Fruit fly (Drosophila melanogaster) whole organism, embryonic: ENCODE measurements around the gene CG42820.

Experiments used
- CG11085 ChIP-seq: fragments of 200-800 bp; sonication (Bioruptor generic); IDR thresholded peaks from 2 replicates; pipeline ENCODE4 v1.3.6; 2022; ENCODE audit warnings: missing biosample characterization, missing genetic modification characterization
- CG11398 ChIP-seq: fragments of 200-800 bp; sonication (Bioruptor generic); optimal IDR thresholded peaks from 2 replicates; lab custom pipeline; 2016; ENCODE audit warnings: missing biosample characterization, missing genetic modification characterization
- CG11695 ChIP-seq: fragments of 200-800 bp; sonication (Bioruptor generic); IDR thresholded peaks from 3 replicates; pipeline ENCODE4 v1.3.6; 2022; ENCODE audit warnings: missing biosample characterization, missing genetic modification characterization
- CG1233 ChIP-seq: fragments of 200-800 bp; sonication (Bioruptor generic); optimal IDR thresholded peaks from 4 replicates; lab custom pipeline; 2018; ENCODE audit warnings: missing biosample characterization, mild to moderate bottlenecking, missing genetic modification characterization
- CG14014 ChIP-seq: fragments of 200-800 bp; sonication (Bioruptor generic); IDR thresholded peaks from 2 replicates; pipeline ENCODE4 v1.3.6; 2022; ENCODE audit warnings: missing biosample characterization, missing genetic modification characterization
- CG1529 ChIP-seq: fragments of 200-800 bp; sonication (Bioruptor generic); optimal IDR thresholded peaks from 3 replicates; lab custom pipeline; 2018; ENCODE audit warnings: missing biosample characterization, missing genetic modification characterization
- CG17328 ChIP-seq: fragments of 200-800 bp; sonication (Bioruptor generic); IDR thresholded peaks from 2 replicates; pipeline ENCODE4 v1.3.6; 2022; ENCODE audit warnings: missing biosample characterization, missing genetic modification characterization
- CG17359 ChIP-seq: fragments of 200-800 bp; sonication (Bioruptor generic); optimal IDR thresholded peaks from 3 replicates; lab custom pipeline; 2018; ENCODE audit warnings: missing biosample characterization, mild to moderate bottlenecking, missing genetic modification characterization, moderate library complexity
- CG17385 ChIP-seq: fragments of 200-800 bp; sonication (Bioruptor generic); optimal IDR thresholded peaks from 3 replicates; lab custom pipeline; 2018; ENCODE audit warnings: missing biosample characterization, mild to moderate bottlenecking, missing genetic modification characterization
- CG17802 ChIP-seq: fragments of 200-800 bp; sonication (Bioruptor generic); optimal IDR thresholded peaks from 2 replicates; lab custom pipeline; 2018; ENCODE audit warnings: missing biosample characterization, mild to moderate bottlenecking, missing genetic modification characterization, moderate library complexity
- CG18011 ChIP-seq: fragments of 200-800 bp; sonication (Bioruptor generic); optimal IDR thresholded peaks from 2 replicates; lab custom pipeline; 2017; ENCODE audit warnings: missing biosample characterization, missing genetic modification characterization, mild to moderate bottlenecking, moderate library complexity, missing genotype
- CG18619 ChIP-seq: fragments of 200-800 bp; sonication (Bioruptor generic); optimal IDR thresholded peaks from 3 replicates; lab custom pipeline; 2017; ENCODE audit warnings: missing biosample characterization, mild to moderate bottlenecking, missing genetic modification characterization
- CG2712 ChIP-seq: fragments of 200-800 bp; optimal IDR thresholded peaks from 3 replicates; lab custom pipeline; 2019; ENCODE audit warnings: missing biosample characterization, mild to moderate bottlenecking, missing genetic modification characterization, moderate library complexity
- CG4360 ChIP-seq: fragments of 200-800 bp; sonication (Bioruptor generic); IDR thresholded peaks from 2 replicates; pipeline ENCODE4 v1.3.6; 2022; ENCODE audit warnings: missing biosample characterization, missing genetic modification characterization
- CG4820 ChIP-seq: fragments of 200-800 bp; sonication (Bioruptor generic); optimal IDR thresholded peaks from 3 replicates; lab custom pipeline; 2016; ENCODE audit warnings: missing biosample characterization, missing genetic modification characterization
- CG6272 ChIP-seq: fragments of 200-800 bp; sonication (Bioruptor generic); IDR thresholded peaks from 2 replicates; pipeline ENCODE4 v1.3.6; 2022; ENCODE audit warnings: missing biosample characterization, missing genetic modification characterization
- CG7372 ChIP-seq: fragments of 200-800 bp; sonication (Bioruptor generic); IDR thresholded peaks from 2 replicates; pipeline ENCODE4 v1.3.6; 2022; ENCODE audit warnings: missing biosample characterization, missing genetic modification characterization
- CG7745 ChIP-seq: fragments of 200-800 bp; sonication (Bioruptor generic); optimal IDR thresholded peaks from 2 replicates; lab custom pipeline; 2018; ENCODE audit warnings: missing biosample characterization, mild to moderate bottlenecking, missing genetic modification characterization, moderate library complexity
- CG8281 ChIP-seq: fragments of 200-800 bp; sonication (Bioruptor generic); optimal IDR thresholded peaks from 2 replicates; lab custom pipeline; 2018; ENCODE audit warnings: missing biosample characterization, mild to moderate bottlenecking, missing genetic modification characterization, moderate library complexity
- CG8290 ChIP-seq, 3 experiments: fragments of 200-800 bp; sonication (Bioruptor generic); optimal IDR thresholded peaks; 2 replicates each; lab custom pipeline; 2016 to 2019; ENCODE audit warnings: missing biosample characterization in 3 of 3, missing genetic modification characterization in 3 of 3, mild to moderate bottlenecking in 2 of 3, moderate library complexity in 1 of 3
- CG8944 ChIP-seq: fragments of 200-800 bp; sonication (Bioruptor generic); optimal IDR thresholded peaks from 3 replicates; lab custom pipeline; 2016; ENCODE audit warnings: missing biosample characterization, missing genetic modification characterization
- CG9215 ChIP-seq: fragments of 200-800 bp; sonication (Bioruptor generic); IDR thresholded peaks from 2 replicates; pipeline ENCODE4 v1.3.6; 2022; ENCODE audit warnings: missing biosample characterization, missing genetic modification characterization
- Doc3 ChIP-seq: fragments of 200-800 bp; sonication (Bioruptor generic); IDR thresholded peaks from 3 replicates; pipeline ENCODE4 v1.3.6; 2022; ENCODE audit warnings: missing biosample characterization, missing genetic modification characterization; ENCODE audit not compliant: partially characterized antibody
- Ets97D ChIP-seq: fragments of 200-800 bp; sonication (Bioruptor generic); optimal IDR thresholded peaks from 3 replicates; lab custom pipeline; 2016; ENCODE audit warnings: missing biosample characterization, missing genetic modification characterization
- HLH54F ChIP-seq: fragments of 200-800 bp; sonication (Bioruptor generic); optimal IDR thresholded peaks from 3 replicates; lab custom pipeline; 2016; ENCODE audit warnings: missing biosample characterization, missing genetic modification characterization
- Myb ChIP-seq: fragments of 200-800 bp; sonication (Bioruptor generic); optimal IDR thresholded peaks from 2 replicates; lab custom pipeline; 2016; ENCODE audit warnings: missing biosample characterization, missing genetic modification characterization
- NC2α ChIP-seq: fragments of 200-800 bp; sonication (Bioruptor generic); optimal IDR thresholded peaks from 2 replicates; lab custom pipeline; 2016; ENCODE audit warnings: missing biosample characterization, missing genetic modification characterization
- Rfx ChIP-seq: fragments of 200-800 bp; sonication (Bioruptor generic); IDR thresholded peaks from 2 replicates; pipeline ENCODE4 v1.3.6; 2022; ENCODE audit warnings: missing biosample characterization, missing genetic modification characterization
- Sox102F ChIP-seq: fragments of 200-800 bp; sonication (Bioruptor generic); optimal IDR thresholded peaks from 2 replicates; lab custom pipeline; 2018; ENCODE audit warnings: missing biosample characterization, mild to moderate bottlenecking, missing genetic modification characterization, moderate library complexity
- Xbp1 ChIP-seq: fragments of 200-800 bp; sonication (Bioruptor generic); optimal IDR thresholded peaks from 3 replicates; lab custom pipeline; 2016; ENCODE audit warnings: missing biosample characterization, mild to moderate bottlenecking, missing genetic modification characterization
- al ChIP-seq: fragments of 200-800 bp; sonication (Bioruptor generic); IDR thresholded peaks from 2 replicates; pipeline ENCODE4 v1.3.6; 2022; ENCODE audit warnings: missing biosample characterization, missing genetic modification characterization
- amos ChIP-seq: fragments of 200-800 bp; sonication (Bioruptor generic); IDR thresholded peaks from 2 replicates; pipeline ENCODE4 v1.3.6; 2022; ENCODE audit warnings: missing biosample characterization, missing genetic modification characterization; ENCODE audit not compliant: partially characterized antibody
- ato ChIP-seq: fragments of 200-800 bp; sonication (Bioruptor generic); IDR thresholded peaks from 2 replicates; pipeline ENCODE4 v1.3.6; 2022; ENCODE audit warnings: missing biosample characterization, missing genetic modification characterization; ENCODE audit not compliant: partially characterized antibody
- danr ChIP-seq: fragments of 200-800 bp; sonication (Bioruptor generic); IDR thresholded peaks from 2 replicates; pipeline ENCODE4 v1.3.6; 2022; ENCODE audit warnings: missing biosample characterization, missing genetic modification characterization
- ems ChIP-seq: fragments of 200-800 bp; sonication (Bioruptor generic); optimal IDR thresholded peaks from 3 replicates; lab custom pipeline; 2016; ENCODE audit warnings: missing biosample characterization, missing genetic modification characterization
- fd102C ChIP-seq: fragments of 200-800 bp; sonication (Bioruptor generic); optimal IDR thresholded peaks from 2 replicates; lab custom pipeline; 2018; ENCODE audit warnings: missing biosample characterization, mild to moderate bottlenecking, missing genetic modification characterization, moderate library complexity
- gcm ChIP-seq: fragments of 200-800 bp; sonication (Bioruptor generic); optimal IDR thresholded peaks from 2 replicates; lab custom pipeline; 2019; ENCODE audit warnings: missing biosample characterization, mild to moderate bottlenecking, missing genetic modification characterization, moderate library complexity
- hth ChIP-seq: fragments of >200 bp; optimal IDR thresholded peaks from 2 replicates; lab custom pipeline; 2017; ENCODE audit warnings: inconsistent platforms
- kni ChIP-seq: fragments of 200-800 bp; sonication (Bioruptor generic); optimal IDR thresholded peaks from 3 replicates; lab custom pipeline; 2017; ENCODE audit warnings: mild to moderate bottlenecking, missing biosample characterization, missing genetic modification reagents, missing genetic modification characterization
- lilli ChIP-seq: fragments of 200-800 bp; sonication (Bioruptor generic); optimal IDR thresholded peaks from 3 replicates; lab custom pipeline; 2016; ENCODE audit warnings: missing biosample characterization, missing genetic modification characterization
- lmd ChIP-seq: fragments of 200-800 bp; sonication (Bioruptor generic); IDR thresholded peaks from 2 replicates; pipeline ENCODE4 v1.3.6; 2022; ENCODE audit warnings: missing biosample characterization, missing genetic modification characterization
- nau ChIP-seq: fragments of 200-800 bp; sonication (Bioruptor generic); optimal IDR thresholded peaks from 3 replicates; lab custom pipeline; 2017; ENCODE audit warnings: missing biosample characterization, mild to moderate bottlenecking, missing genetic modification characterization, missing genetic modification reagents
- oc ChIP-seq: fragments of 200-800 bp; sonication (Bioruptor generic); optimal IDR thresholded peaks from 2 replicates; lab custom pipeline; 2018; ENCODE audit warnings: missing biosample characterization, mild to moderate bottlenecking, missing genetic modification characterization, moderate library complexity
- otp ChIP-seq: fragments of 200-800 bp; sonication (Bioruptor generic); IDR thresholded peaks from 3 replicates; pipeline ENCODE4, ENCODE4 v1.3.6; 2022; ENCODE audit warnings: missing biosample characterization, missing genetic modification characterization
- scrt ChIP-seq: fragments of 200-800 bp; sonication (Bioruptor generic); optimal IDR thresholded peaks from 2 replicates; lab custom pipeline; 2018; ENCODE audit warnings: missing biosample characterization, mild to moderate bottlenecking, missing genetic modification characterization, moderate library complexity
- so ChIP-seq: fragments of 200-800 bp; sonication (Bioruptor generic); IDR thresholded peaks from 3 replicates; pipeline ENCODE4 v1.3.6; 2022; ENCODE audit warnings: missing biosample characterization, missing genetic modification characterization
- sr ChIP-seq: fragments of 200-800 bp; sonication (Bioruptor generic); IDR thresholded peaks from 3 replicates; pipeline ENCODE4 v1.3.6; 2022; ENCODE audit warnings: missing biosample characterization, missing genetic modification characterization
- stc ChIP-seq: fragments of 200-800 bp; sonication (Bioruptor generic); IDR thresholded peaks from 2 replicates; pipeline ENCODE4 v1.3.6; 2022; ENCODE audit warnings: missing biosample characterization, missing genetic modification characterization
- zen2 ChIP-seq: fragments of 200-800 bp; sonication (Bioruptor generic); IDR thresholded peaks from 3 replicates; pipeline ENCODE4 v1.3.6; 2022; ENCODE audit warnings: missing biosample characterization, missing genetic modification characterization; ENCODE audit not compliant: partially characterized antibody
- zfh1 ChIP-seq: fragments of 200-800 bp; sonication (Bioruptor generic); IDR thresholded peaks from 3 replicates; pipeline ENCODE4 v1.3.6; 2022; ENCODE audit warnings: missing biosample characterization, missing genetic modification characterization

CG42820 gene

dm6 chr2L:8381508-8382036, 10.6 kb downstream of the CG42820 start, which contains the start of gene AlaRS (continued):
- TF ChIP-seq CG17328 (GFP tag; lab: Robert Waterston, UW) (peak; percentile 23; the same call in 1 of the 2 replicates), fd102C (no peak), CG14014 (GFP tag; lab: Robert Waterston, UW) (no peak), stc (GFP tag; lab: Robert Waterston, UW) (0 out of 2 replicates have a peak, but pooled peaks have one; percentile 21), CG8290 (GFP tag; optimal IDR thresholded peaks at IDR 0.05; lab: Kevin White, UChicago) (no peak), CG8290 (tag; optimal IDR thresholded peaks at IDR 0.05; lab: Kevin White, UChicago) (no peak), CG17385 (GFP tag; lab: Kevin White, UChicago) (peak; percentile 37), Myb (GFP tag; lab: Kevin White, UChicago) (no peak), hth (lab: Kevin White, UChicago) (no peak), CG17802 (tag; lab: Kevin White, UChicago) (no peak), kni (GFP tag; lab: Kevin White, UChicago) (peak; percentile 58), CG4820 (peak; percentile 17), sr (GFP tag; lab: Robert Waterston, UW) (no peak), lilli (GFP tag; lab: Kevin White, UChicago) (peak; percentile 62), NC2α (no peak), zen2 (GFP tag; lab: Robert Waterston, UW) (peak; percentile 59; the same call in 1 of the 3 replicates), amos (GFP tag; lab: Robert Waterston, UW) (peak; percentile 63; the same call in 1 of the 2 replicates), CG7372 (GFP tag; lab: Robert Waterston, UW) (no peak), zfh1 (peak; percentile 16; the same call in 1 of the 3 replicates), Sox102F (peak; percentile 31), otp (no peak), CG18619 (GFP tag; lab: Kevin White, UChicago) (no peak), CG1233 (GFP tag; lab: Kevin White, UChicago) (peak; percentile 20), CG2712 (tag; lab: Kevin White, UChicago) (peak; percentile 61), Doc3 (GFP tag; lab: Robert Waterston, UW) (peak; percentile 73), oc (no peak), CG1529 (no peak), CG4360 (GFP tag; lab: Robert Waterston, UW) (no peak), CG8944 (no peak), so (GFP tag; lab: Robert Waterston, UW) (no peak), HLH54F (GFP tag; lab: Kevin White, UChicago) (no peak), Xbp1 (GFP tag; lab: Kevin White, UChicago) (peak; percentile 18), CG18011 (no peak), CG7745 (tag; lab: Kevin White, UChicago) (no peak), CG11695 (GFP tag; lab: Robert Waterston, UW) (no peak), danr (GFP tag; lab: Robert Waterston, UW) (no peak), CG6272 (GFP tag; lab: Robert Waterston, UW) (no peak), CG8281 (no peak), ems (GFP tag; lab: Kevin White, UChicago) (peak; percentile 18), CG9215 (no peak), scrt (GFP tag; lab: Kevin White, UChicago) (no peak), CG11085 (no peak), ato (GFP tag; lab: Robert Waterston, UW) (no peak), al (no peak), CG17359 (tag; lab: Kevin White, UChicago) (peak; percentile 37), CG11398 (no peak), nau (GFP tag; lab: Kevin White, UChicago) (no peak), Ets97D (peak; percentile 10), gcm (peak; percentile 27), lmd (GFP tag; lab: Robert Waterston, UW) (0 out of 2 replicates have a peak, but pooled peaks have one; percentile 14), Rfx (GFP tag; lab: Robert Waterston, UW) (peak; percentile 41; the same call in 1 of the 2 replicates)
